Worm (Caenorhabditis elegans) whole organism, L2 larva: ENCODE measurements around the gene egl-19.

Source experiments
- ZK546.5 ChIP-seq: sonication (generic microtip); optimal IDR thresholded peaks from 2 replicates; lab custom pipeline; 2017; ENCODE audit warnings: missing biosample characterization, missing genetic modification characterization
- aly-2 ChIP-seq: fragments of 150-350 bp; optimal IDR thresholded peaks from 2 replicates; lab custom pipeline; 2014; ENCODE audit warnings: missing biosample characterization, missing genetic modification characterization
- lin-13 ChIP-seq: fragments of 150-350 bp; optimal IDR thresholded peaks from 2 replicates; lab custom pipeline; 2014; ENCODE audit warnings: missing biosample characterization, missing genetic modification reagents, missing genetic modification characterization
- nhr-6 ChIP-seq: fragments of 150-350 bp; optimal IDR thresholded peaks from 2 replicates; lab custom pipeline; 2014; ENCODE audit warnings: missing biosample characterization, missing genetic modification characterization

DNA sequence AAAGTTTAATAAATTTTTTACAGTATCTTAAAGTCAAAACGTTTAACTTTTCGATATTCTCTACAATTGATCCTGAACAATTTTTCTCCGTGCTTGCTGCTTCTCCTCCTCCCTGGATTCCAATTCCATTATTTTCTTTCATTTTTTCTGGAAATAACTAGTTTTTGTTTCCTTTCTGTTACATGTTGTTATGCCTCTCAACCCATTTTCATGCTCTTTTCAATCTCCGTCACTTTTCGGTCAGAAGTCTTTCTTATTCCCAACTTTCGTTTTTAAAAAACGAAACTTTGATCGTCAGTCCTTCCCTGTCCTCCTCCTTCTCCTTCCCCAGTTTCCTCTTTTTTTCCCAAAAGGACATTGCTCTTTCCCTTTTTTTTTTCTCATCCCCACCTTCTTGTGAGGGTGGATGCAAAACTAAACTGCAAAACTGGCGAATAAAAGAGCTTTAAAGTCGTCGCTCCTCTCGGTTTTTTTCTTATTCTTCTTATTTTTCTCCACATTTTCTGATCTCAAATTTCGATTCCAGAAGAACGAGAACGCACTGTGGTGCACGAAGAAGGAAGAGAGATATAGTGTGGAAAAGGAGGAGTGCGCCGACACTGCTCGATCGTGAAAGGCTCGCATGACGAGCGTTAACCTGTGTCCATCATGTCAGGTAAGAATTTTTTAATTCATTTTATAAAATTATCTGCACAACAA, at the start of gene egl-19, which contains the start of gene C48A7.16:
- no peak for TF ChIP-seq nhr-6
- TF ChIP-seq lin-13 (GFP tag; lab: Kevin White, UChicago): no peak
- TF ChIP-seq aly-2 (tag; lab: Kevin White, UChicago): no peak
- TF ChIP-seq ZK546.5 (tag; lab: Kevin White, UChicago): no peak
